Worm (Caenorhabditis elegans) whole organism, early embryonic: Measurements from ENCODE around the gene C04C3.7.

Experiments used
- B0310.2 ChIP-seq: sonication (generic microtip); optimal IDR thresholded peaks from 2 replicates; lab custom pipeline; 2016; ENCODE audit warnings: mild to moderate bottlenecking, missing genetic modification characterization, missing compliant biosample characterization
- F13C5.2 ChIP-seq: sonication (generic microtip); optimal IDR thresholded peaks from 2 replicates; lab custom pipeline; 2017; ENCODE audit warnings: mild to moderate bottlenecking, missing genetic modification characterization, inconsistent platforms, missing compliant biosample characterization
- aly-1 ChIP-seq: sonication (generic microtip); optimal IDR thresholded peaks from 2 replicates; lab custom pipeline; 2016; ENCODE audit warnings: missing genetic modification characterization, missing compliant biosample characterization
- ama-1 ChIP-seq: fragments of 150-350 bp; optimal IDR thresholded peaks from 2 replicates; lab custom pipeline; 2014
- ceh-13 ChIP-seq: fragments of 200-800 bp; sonication (Bioruptor generic); optimal IDR thresholded peaks from 2 replicates; lab custom pipeline; 2018; ENCODE audit warnings: mild to moderate bottlenecking, missing genetic modification characterization, missing compliant biosample characterization
- ceh-36 ChIP-seq: sonication (generic microtip); optimal IDR thresholded peaks from 2 replicates; lab custom pipeline; 2016; ENCODE audit warnings: missing genetic modification characterization, inconsistent platforms, missing compliant biosample characterization
- ets-7 ChIP-seq: sonication (generic microtip); optimal IDR thresholded peaks from 2 replicates; lab custom pipeline; 2016; ENCODE audit warnings: missing genotype, missing genetic modification characterization, missing compliant biosample characterization
- flt-1 ChIP-seq: fragments of 200-800 bp; sonication (Bioruptor generic); IDR thresholded peaks from 2 replicates; pipeline ENCODE4 v1.3.6; 2022; ENCODE audit warnings: missing genetic modification characterization, missing compliant biosample characterization
- hmbx-1 ChIP-seq: sonication (generic microtip); optimal IDR thresholded peaks from 2 replicates; lab custom pipeline; 2016; ENCODE audit warnings: mild to moderate bottlenecking, missing genetic modification characterization, missing compliant biosample characterization
- hmg-4 ChIP-seq: fragments of 200-800 bp; sonication (Bioruptor generic); optimal IDR thresholded peaks from 2 replicates; lab custom pipeline; 2018; ENCODE audit warnings: mild to moderate bottlenecking, missing genetic modification characterization, missing compliant biosample characterization
- hnd-1 ChIP-seq: sonication (generic microtip); optimal IDR thresholded peaks from 2 replicates; lab custom pipeline; 2016; ENCODE audit warnings: missing genetic modification characterization, missing compliant biosample characterization
- pes-1 ChIP-seq: fragments of 200-800 bp; sonication (Bioruptor generic); IDR thresholded peaks from 2 replicates; pipeline ENCODE4 v1.3.6; 2022; ENCODE audit warnings: missing genetic modification reagents, missing genetic modification characterization, missing compliant biosample characterization
- scrt-1 ChIP-seq: fragments of 200-800 bp; sonication (Bioruptor generic); IDR thresholded peaks from 2 replicates; pipeline ENCODE4 v1.3.6; 2022; ENCODE audit warnings: missing genetic modification characterization, missing compliant biosample characterization
- sea-1 ChIP-seq: fragments of 200-800 bp; sonication (Bioruptor generic); conservative IDR thresholded peaks from 2 replicates; pipeline ENCODE4 v1.3.6; 2022; ENCODE audit warnings: missing genetic modification characterization, missing compliant biosample characterization
- tbx-11 ChIP-seq: fragments of 200-800 bp; sonication (Bioruptor generic); IDR thresholded peaks from 2 replicates; pipeline ENCODE4 v1.3.6; 2022; ENCODE audit warnings: missing genetic modification characterization, missing compliant biosample characterization
- tbx-37 ChIP-seq: fragments of 200-800 bp; sonication (Bioruptor generic); conservative IDR thresholded peaks from 2 replicates; pipeline ENCODE4 v1.3.6; 2022; ENCODE audit warnings: missing genetic modification reagents, missing genetic modification characterization, missing compliant biosample characterization
- tra-4 ChIP-seq: sonication (generic microtip); optimal IDR thresholded peaks from 2 replicates; lab custom pipeline; 2017; ENCODE audit warnings: missing genetic modification characterization, missing compliant biosample characterization

The C04C3.7 gene

ce11 chrIV:3467751-3468150 is 34.5 kb upstream of the C04C3.7 start:
- TF ChIP-seq ets-7 (tag; lab: Kevin White, UChicago) (no peak), hmbx-1 (tag; lab: Kevin White, UChicago) (no peak), ceh-13 (GFP tag; lab: Kevin White, UChicago) (no peak), ceh-36 (no peak), flt-1 (GFP tag; lab: Robert Waterston, UW) (no peak), tbx-37 (GFP tag; lab: Robert Waterston, UW) (no peak), ama-1 (lab: Kevin White, UChicago) (no peak), hnd-1 (tag; lab: Kevin White, UChicago) (no peak), aly-1 (no peak), pes-1 (GFP tag; lab: Robert Waterston, UW) (no peak)

DNA sequence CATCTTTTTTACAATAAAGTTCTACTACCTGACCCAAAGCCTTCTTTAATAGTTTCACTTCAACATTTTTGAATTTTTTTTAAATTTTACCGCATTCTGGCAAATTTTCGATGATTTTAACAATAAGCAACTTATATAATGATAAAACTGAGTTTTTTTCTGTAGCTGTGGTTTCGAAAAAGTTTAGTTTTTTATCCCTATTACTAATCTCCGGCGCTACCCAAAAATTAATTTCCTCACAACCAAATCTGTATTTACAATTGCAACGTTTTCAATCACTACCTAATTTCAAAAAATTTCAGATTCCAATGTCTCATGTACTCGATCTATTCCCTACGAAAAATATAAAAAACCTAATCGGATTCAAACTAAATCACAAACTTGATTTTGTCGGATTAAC is 33.8 kb upstream of the C04C3.7 start, which contains the start of gene F58E2.3:
TSS of gene F58E2.3 (plus strand) at position 301 of the 400 bp plus-strand sequence.
- TF ChIP-seq scrt-1 (GFP tag; lab: Robert Waterston, UW) = no peak
- no peak for TF ChIP-seq ceh-13 (GFP tag; lab: Kevin White, UChicago)
- no peak for TF ChIP-seq flt-1 (GFP tag; lab: Robert Waterston, UW)
- no peak for TF ChIP-seq hmbx-1 (tag; lab: Kevin White, UChicago)
- no peak for TF ChIP-seq sea-1
- no peak for TF ChIP-seq B0310.2
- no peak for TF ChIP-seq hmg-4 (GFP tag; lab: Kevin White, UChicago)
- TF ChIP-seq ama-1 (lab: Kevin White, UChicago) = no peak
- TF ChIP-seq ets-7 (tag; lab: Kevin White, UChicago) = no peak
- TF ChIP-seq tbx-37 (GFP tag; lab: Robert Waterston, UW) = no peak
- TF ChIP-seq pes-1 (GFP tag; lab: Robert Waterston, UW) = no peak
- TF ChIP-seq F13C5.2 (tag; lab: Kevin White, UChicago) = no peak
- TF ChIP-seq ceh-36 = no peak
- no peak for TF ChIP-seq tra-4 (tag; lab: Kevin White, UChicago)
- no peak for TF ChIP-seq aly-1
- TF ChIP-seq tbx-11 (GFP tag; lab: Robert Waterston, UW) = no peak
- TF ChIP-seq hnd-1 (tag; lab: Kevin White, UChicago) = no peak

- TF ChIP-seq hmg-4 (GFP tag; lab: Kevin White, UChicago) = no peak
- TF ChIP-seq pes-1 (GFP tag; lab: Robert Waterston, UW) = no peak
- no peak for TF ChIP-seq ets-7 (tag; lab: Kevin White, UChicago)
- no peak for TF ChIP-seq scrt-1 (GFP tag; lab: Robert Waterston, UW)
- no peak for TF ChIP-seq aly-1
- no peak for TF ChIP-seq hmbx-1 (tag; lab: Kevin White, UChicago)
- TF ChIP-seq tbx-37 (GFP tag; lab: Robert Waterston, UW) = no peak
- no peak for TF ChIP-seq flt-1 (GFP tag; lab: Robert Waterston, UW)
- no peak for TF ChIP-seq F13C5.2 (tag; lab: Kevin White, UChicago)
- no peak for TF ChIP-seq ama-1 (lab: Kevin White, UChicago)
- TF ChIP-seq ceh-36 = no peak
- TF ChIP-seq tra-4 (tag; lab: Kevin White, UChicago) = no peak
- no peak for TF ChIP-seq ceh-13 (GFP tag; lab: Kevin White, UChicago)
- TF ChIP-seq tbx-11 (GFP tag; lab: Robert Waterston, UW) = no peak
- TF ChIP-seq B0310.2 = no peak
- no peak for TF ChIP-seq hnd-1 (tag; lab: Kevin White, UChicago)
These were observed 30.0 kb upstream of the C04C3.7 start, which contains the start of gene F58E2.4 for ce11 chrIV:3463254-3463653. F58E2.4 (plus strand) TSS chrIV:3463387.

DNA sequence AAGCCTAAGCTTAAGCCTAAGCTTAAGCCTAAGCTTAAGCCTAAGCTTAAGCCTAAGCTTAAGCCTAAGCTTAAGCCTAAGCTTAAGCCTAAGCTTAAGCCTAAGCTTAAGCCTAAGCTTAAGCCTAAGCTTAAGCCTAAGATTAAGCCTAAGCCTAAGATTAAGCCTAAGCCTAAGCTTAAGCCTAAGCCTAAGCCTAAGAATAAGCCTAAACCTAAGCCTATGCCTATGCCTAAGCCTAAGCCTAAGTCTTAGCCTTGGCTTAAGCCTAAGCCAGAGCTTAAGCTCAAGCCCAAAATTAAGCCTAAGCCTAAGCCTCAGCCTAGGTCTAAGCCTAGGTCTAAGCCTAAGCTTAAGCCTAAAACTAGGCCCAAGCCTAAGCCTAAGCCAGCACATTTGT is 22.1 kb upstream of the C04C3.7 start:
- TF ChIP-seq ceh-36 = peak; percentile 94

ce11 chrIV:3453346-3453745 is 20.1 kb upstream of the C04C3.7 start, which contains the start of gene srz-23:
srz-23 (plus strand) TSS chrIV:3453608.
- TF ChIP-seq ets-7 (tag; lab: Kevin White, UChicago) (no peak), tra-4 (tag; lab: Kevin White, UChicago) (no peak)

DNA sequence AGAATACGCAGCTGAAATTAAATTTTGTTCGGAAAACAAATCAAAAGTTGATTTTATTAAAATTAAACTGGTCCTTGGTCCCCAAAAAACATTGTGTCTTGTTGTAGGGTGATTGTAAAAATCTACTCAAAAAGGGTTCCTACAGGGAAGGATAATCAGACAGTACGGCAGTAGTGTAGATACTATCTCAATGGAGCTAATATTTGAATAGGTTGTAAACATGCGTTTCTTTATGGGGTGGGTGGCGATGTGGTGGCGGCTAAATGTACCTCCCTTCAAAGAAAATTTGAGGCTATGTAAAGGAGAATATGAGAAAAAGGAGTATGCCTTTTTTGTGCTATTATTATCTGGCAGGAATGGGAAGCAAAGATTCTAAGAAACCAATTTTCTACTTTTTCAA is 19.2 kb upstream of the C04C3.7 start:
- TF ChIP-seq aly-1 = no peak
- TF ChIP-seq B0310.2 = no peak
- no peak for TF ChIP-seq sea-1
- no peak for TF ChIP-seq ceh-36
- TF ChIP-seq ets-7 (tag; lab: Kevin White, UChicago) = no peak
- no peak for TF ChIP-seq pes-1 (GFP tag; lab: Robert Waterston, UW)
- TF ChIP-seq ama-1 (lab: Kevin White, UChicago) = no peak
- TF ChIP-seq F13C5.2 (tag; lab: Kevin White, UChicago) = no peak
- no peak for TF ChIP-seq tbx-11 (GFP tag; lab: Robert Waterston, UW)

DNA sequence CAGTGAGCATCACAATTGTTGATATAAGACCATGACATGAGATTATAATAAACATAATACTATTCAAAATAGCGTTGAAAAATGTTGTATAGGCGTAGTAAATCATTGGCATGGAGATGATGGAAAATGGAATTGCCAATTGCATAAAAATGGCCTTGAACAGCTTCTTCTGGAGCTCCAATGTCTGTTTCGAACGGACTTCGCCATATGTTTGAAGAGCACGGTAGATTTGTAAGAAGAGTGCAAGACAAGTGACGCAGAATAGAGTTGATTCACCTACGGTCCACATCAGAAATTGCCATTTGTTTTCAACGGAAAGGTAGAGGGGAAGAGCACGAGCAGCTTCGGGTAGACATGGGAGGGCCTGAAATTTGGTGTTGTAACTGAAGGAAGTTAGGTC is 14.1 kb upstream of the C04C3.7 start:
- TF ChIP-seq hmg-4 (GFP tag; lab: Kevin White, UChicago) (no peak), B0310.2 (no peak), hmbx-1 (tag; lab: Kevin White, UChicago) (no peak), sea-1 (no peak), pes-1 (GFP tag; lab: Robert Waterston, UW) (no peak), ceh-13 (GFP tag; lab: Kevin White, UChicago) (no peak), hnd-1 (tag; lab: Kevin White, UChicago) (no peak), tbx-11 (GFP tag; lab: Robert Waterston, UW) (no peak), tbx-37 (GFP tag; lab: Robert Waterston, UW) (no peak), tra-4 (tag; lab: Kevin White, UChicago) (no peak), flt-1 (GFP tag; lab: Robert Waterston, UW) (no peak), scrt-1 (GFP tag; lab: Robert Waterston, UW) (no peak), ets-7 (tag; lab: Kevin White, UChicago) (no peak), ceh-36 (no peak)

- no peak for TF ChIP-seq pes-1 (GFP tag; lab: Robert Waterston, UW)
- TF ChIP-seq sea-1 = no peak
- TF ChIP-seq hnd-1 (tag; lab: Kevin White, UChicago) = no peak
- no peak for TF ChIP-seq B0310.2
- no peak for TF ChIP-seq tbx-37 (GFP tag; lab: Robert Waterston, UW)
- no peak for TF ChIP-seq tra-4 (tag; lab: Kevin White, UChicago)
- no peak for TF ChIP-seq ceh-13 (GFP tag; lab: Kevin White, UChicago)
- no peak for TF ChIP-seq hmbx-1 (tag; lab: Kevin White, UChicago)
- TF ChIP-seq aly-1 = no peak
- no peak for TF ChIP-seq ama-1 (lab: Kevin White, UChicago)
- TF ChIP-seq ceh-36 = no peak
- TF ChIP-seq F13C5.2 (tag; lab: Kevin White, UChicago) = no peak
- TF ChIP-seq tbx-11 (GFP tag; lab: Robert Waterston, UW) = no peak
These were observed 11.3 kb upstream of the C04C3.7 start, which contains the start of gene F58E2.5 for ce11 chrIV:3444614-3445013. F58E2.5 (plus strand) TSS chrIV:3444914.
